Fruit fly (Drosophila melanogaster): ENCODE data around the gene mRpL1.
A peak's percentile ranks its signal among the peaks of the same experiment; 100 is the strongest.

mRpL1 gene

dm6 chr3R:8264302-8265080 is 36.7 kb upstream of the mRpL1 start, which contains the start of the genes RPA1 and Mcm2 (continued):
- no peak for TF ChIP-seq CG8089 (GFP tag; optimal IDR thresholded peaks at IDR 0.05)
- TF ChIP-seq MBD-R2 (GFP tag; IDR thresholded peaks at IDR 0.05), result peak; percentile 78
- no peak for TF ChIP-seq CG16813 (GFP tag; IDR thresholded peaks at IDR 0.05; ENCODE audit: partially characterized antibody)
- no peak for TF ChIP-seq CG10565 (GFP tag; optimal IDR thresholded peaks at IDR 0.05)
- no peak for TF ChIP-seq Vsx1 (GFP tag; optimal IDR thresholded peaks at IDR 0.05)
- TF ChIP-seq CG15514 (GFP tag; optimal IDR thresholded peaks at IDR 0.05), result peak; percentile 98
- TF ChIP-seq CG30020 (tag; optimal IDR thresholded peaks at IDR 0.05), result peak; percentile 70
- TF ChIP-seq CG15011 (GFP tag; optimal IDR thresholded peaks at IDR 0.05), result no peak
- TF ChIP-seq nau (GFP tag; optimal IDR thresholded peaks at IDR 0.05), result no peak
- no peak for TF ChIP-seq CG1647 (GFP tag; optimal IDR thresholded peaks at IDR 0.05)
- no peak for TF ChIP-seq ham (GFP tag; IDR thresholded peaks at IDR 0.05)
- 0 out of 3 replicates have a peak, but pooled peaks have one; percentile 6 for TF ChIP-seq zen2 (GFP tag; IDR thresholded peaks at IDR 0.05; ENCODE audit: partially characterized antibody)
- TF ChIP-seq CG16815 (GFP tag; optimal IDR thresholded peaks at IDR 0.05), result peak; percentile 89
- no peak for TF ChIP-seq Tbp (GFP tag; optimal IDR thresholded peaks at IDR 0.05)
- peak; percentile 35 for TF ChIP-seq CG1529 (GFP tag; optimal IDR thresholded peaks at IDR 0.05)
- peak; percentile 22 for TF ChIP-seq CG2202 (tag; optimal IDR thresholded peaks at IDR 0.05)
- no peak for TF ChIP-seq CHES-1-like (GFP tag; optimal IDR thresholded peaks at IDR 0.05)
- peak; percentile 55 for TF ChIP-seq HHEX (GFP tag; optimal IDR thresholded peaks at IDR 0.05)
- TF ChIP-seq zfh1 (GFP tag; IDR thresholded peaks at IDR 0.05), result peak; percentile 82
- TF ChIP-seq twi (tag; optimal IDR thresholded peaks at IDR 0.05), result peak; percentile 72
- TF ChIP-seq so (GFP tag; IDR thresholded peaks at IDR 0.05), result 0 out of 3 replicates have a peak, but pooled peaks have one; percentile 45
- peak; percentile 67 for TF ChIP-seq CG9609 (GFP tag; optimal IDR thresholded peaks at IDR 0.05)
- TF ChIP-seq Deaf1 (tag; optimal IDR thresholded peaks at IDR 0.05), result no peak
- TF ChIP-seq Dip2 (GFP tag; IDR thresholded peaks at IDR 0.05), result no peak
- peak; percentile 28 for TF ChIP-seq CG2875 (GFP tag; optimal IDR thresholded peaks at IDR 0.05)
- TF ChIP-seq CG9215 (GFP tag; IDR thresholded peaks at IDR 0.05), result peak; percentile 83
- TF ChIP-seq Scr (GFP tag; IDR thresholded peaks at IDR 0.05; ENCODE audit: partially characterized antibody), result peak; percentile 15; the same call in 1 of the 2 replicates
- TF ChIP-seq Awh (GFP tag; IDR thresholded peaks at IDR 0.05), result peak; percentile 37; the same call in 1 of the 2 replicates
- peak; percentile 93 for TF ChIP-seq NFAT (GFP tag; IDR thresholded peaks at IDR 0.05)
- no peak for TF ChIP-seq mld (GFP tag; IDR thresholded peaks at IDR 0.05; ENCODE audit: partially characterized antibody)
- no peak for TF ChIP-seq CG12769 (tag; optimal IDR thresholded peaks at IDR 0.05)
- TF ChIP-seq exex (tag; optimal IDR thresholded peaks at IDR 0.05), result no peak
- no peak for TF ChIP-seq sqz (GFP tag; optimal IDR thresholded peaks at IDR 0.05)
- peak; percentile 47 for TF ChIP-seq CG15601 (tag; optimal IDR thresholded peaks at IDR 0.05)
- TF ChIP-seq Bteb2 (GFP tag; optimal IDR thresholded peaks at IDR 0.05), result no peak
- TF ChIP-seq tin (GFP tag; optimal IDR thresholded peaks at IDR 0.05), result peak; percentile 81
- TF ChIP-seq toy (GFP tag; IDR thresholded peaks at IDR 0.05), result peak; percentile 67; the same call in 1 of the 2 replicates
- peak; percentile 74 for TF ChIP-seq mam (GFP tag; optimal IDR thresholded peaks at IDR 0.05)
- TF ChIP-seq gem (tag; optimal IDR thresholded peaks at IDR 0.05), result peak; percentile 84
- peak in 1 of 2 experiments; percentile 70 for TF ChIP-seq Pdp1 (GFP tag; optimal IDR thresholded peaks at IDR 0.05)
- no peak for TF ChIP-seq Atf3 (GFP tag; optimal IDR thresholded peaks at IDR 0.05)
- TF ChIP-seq hkb (optimal IDR thresholded peaks at IDR 0.05), result no peak
- no peak; the same call in 1 of the 2 replicates for TF ChIP-seq hkb (GFP tag; IDR thresholded peaks at IDR 0.05)
- TF ChIP-seq lmd (GFP tag; IDR thresholded peaks at IDR 0.05), result peak; percentile 82
- peak; percentile 58 for TF ChIP-seq Fer2 (tag; optimal IDR thresholded peaks at IDR 0.05)
- peak; percentile 44 for TF ChIP-seq onecut (GFP tag; IDR thresholded peaks at IDR 0.05)
- TF ChIP-seq YL-1 (GFP tag; optimal IDR thresholded peaks at IDR 0.05), result peak; percentile 65
- TF ChIP-seq chm (GFP tag; IDR thresholded peaks at IDR 0.05), result peak; percentile 79
- TF ChIP-seq Myb (GFP tag; optimal IDR thresholded peaks at IDR 0.05), result peak; percentile 36
